Worm (Caenorhabditis elegans) whole organism, young adult: ENCODE data around the gene C50C3.1.

Experiments used
- B0019.2 ChIP-seq: fragments of 200-800 bp; sonication (Bioruptor generic); conservative IDR thresholded peaks from 2 replicates; pipeline ENCODE4 v1.3.6; 2022; ENCODE audit warnings: missing genetic modification reagents, missing genetic modification characterization, missing compliant biosample characterization
- F23B12.7 ChIP-seq: sonication (generic microtip); optimal IDR thresholded peaks from 2 replicates; lab custom pipeline; 2017; ENCODE audit warnings: missing genetic modification characterization, mild to moderate bottlenecking, missing compliant biosample characterization, antibody characterized with exemption, moderate library complexity; ENCODE audit not compliant: insufficient read depth
- F52B5.7 ChIP-seq: sonication (generic microtip); optimal IDR thresholded peaks from 2 replicates; lab custom pipeline; 2016; ENCODE audit warnings: mild to moderate bottlenecking, missing genetic modification characterization, missing compliant biosample characterization
- akir-1 ChIP-seq: fragments of 200-800 bp; sonication (Bioruptor generic); optimal IDR thresholded peaks from 2 replicates; lab custom pipeline; 2018; ENCODE audit warnings: mild to moderate bottlenecking, missing genetic modification characterization, moderate library complexity, missing compliant biosample characterization
- ceh-79 ChIP-seq: sonication (generic microtip); optimal IDR thresholded peaks from 2 replicates; lab custom pipeline; 2017; ENCODE audit warnings: mild to moderate bottlenecking, missing genetic modification characterization, missing compliant biosample characterization
- him-1 ChIP-seq: sonication (generic microtip); optimal IDR thresholded peaks from 2 replicates; lab custom pipeline; 2016; ENCODE audit warnings: missing genotype, missing genetic modification reagents, missing genetic modification characterization, missing compliant biosample characterization
- let-526 ChIP-seq: fragments of 200-800 bp; sonication (Bioruptor generic); IDR thresholded peaks from 2 replicates; pipeline ENCODE4 v1.3.6; 2022; ENCODE audit warnings: missing genetic modification reagents, missing genetic modification characterization, missing compliant biosample characterization
- lin-40 ChIP-seq: sonication (generic microtip); optimal IDR thresholded peaks from 2 replicates; lab custom pipeline; 2016; ENCODE audit warnings: missing genetic modification characterization, mild to moderate bottlenecking, missing compliant biosample characterization, missing genotype, missing genetic modification reagents
- nfya-1 ChIP-seq: sonication (generic microtip); optimal IDR thresholded peaks from 2 replicates; lab custom pipeline; 2017; ENCODE audit warnings: antibody characterized with exemption, missing compliant biosample characterization, missing genetic modification characterization, borderline replicate concordance; ENCODE audit not compliant: insufficient read depth
- nhr-179 ChIP-seq: sonication (generic microtip); optimal IDR thresholded peaks from 2 replicates; lab custom pipeline; 2016; ENCODE audit warnings: mild to moderate bottlenecking, missing genetic modification characterization, missing compliant biosample characterization
- pha-4 ChIP-seq: fragments of 150-350 bp; sonication (generic microtip); optimal IDR thresholded peaks from 2 replicates; lab custom pipeline; 2014; ENCODE audit warnings: missing biosample characterization, missing genetic modification reagents, missing genetic modification characterization
- snpc-4 ChIP-seq, 5 experiments: fragments of 150-350 bp in 1 of 5; sonication (generic microtip) in 4 of 5; optimal IDR thresholded peaks; 2 replicates each; lab custom pipeline; 2014 to 2018; ENCODE audit warnings: missing genetic modification characterization in 5 of 5, missing biosample characterization in 3 of 5, antibody characterized with exemption in 2 of 5, mild to moderate bottlenecking in 2 of 5, missing compliant biosample characterization in 2 of 5, missing genotype in 2 of 5, moderate library complexity in 2 of 5, missing genetic modification reagents in 1 of 5
- ztf-22 ChIP-seq: fragments of 200-800 bp; sonication (Bioruptor generic); optimal IDR thresholded peaks from 2 replicates; lab custom pipeline; 2018; ENCODE audit warnings: mild to moderate bottlenecking, missing genetic modification characterization, moderate library complexity, missing compliant biosample characterization

ce11 chrIII:8232634-8233033, 40.8 kb downstream of the C50C3.1 start, which contains the start of gene henn-1:
- no peak for TF ChIP-seq him-1 (tag; lab: Kevin White, UChicago)
- TF ChIP-seq lin-40 (tag; lab: Kevin White, UChicago) = no peak
- TF ChIP-seq ceh-79 (tag; lab: Kevin White, UChicago) = no peak
- TF ChIP-seq F52B5.7 (tag; lab: Kevin White, UChicago) = no peak
- TF ChIP-seq F23B12.7 (tag; lab: Kevin White, UChicago) = no peak
- no peak for TF ChIP-seq snpc-4 (GFP tag; optimal IDR thresholded peaks at IDR 0.05; lab: Kevin White, UChicago)
- TF ChIP-seq snpc-4 (tag; optimal IDR thresholded peaks at IDR 0.05; lab: Kevin White, UChicago) = no peak
- TF ChIP-seq nhr-179 (tag; lab: Kevin White, UChicago) = no peak
- no peak for TF ChIP-seq pha-4 (tag; lab: Kevin White, UChicago)
- TF ChIP-seq ztf-22 (GFP tag; lab: Kevin White, UChicago) = no peak
- no peak for TF ChIP-seq let-526 (GFP tag; lab: Robert Waterston, UW)
- no peak for TF ChIP-seq akir-1 (GFP tag; lab: Kevin White, UChicago)
- TF ChIP-seq B0019.2 = no peak
- TF ChIP-seq nfya-1 (tag; lab: Kevin White, UChicago) = no peak
